Fruit fly (Drosophila melanogaster): ENCODE data around the gene jvl.

jvl gene

DNA sequence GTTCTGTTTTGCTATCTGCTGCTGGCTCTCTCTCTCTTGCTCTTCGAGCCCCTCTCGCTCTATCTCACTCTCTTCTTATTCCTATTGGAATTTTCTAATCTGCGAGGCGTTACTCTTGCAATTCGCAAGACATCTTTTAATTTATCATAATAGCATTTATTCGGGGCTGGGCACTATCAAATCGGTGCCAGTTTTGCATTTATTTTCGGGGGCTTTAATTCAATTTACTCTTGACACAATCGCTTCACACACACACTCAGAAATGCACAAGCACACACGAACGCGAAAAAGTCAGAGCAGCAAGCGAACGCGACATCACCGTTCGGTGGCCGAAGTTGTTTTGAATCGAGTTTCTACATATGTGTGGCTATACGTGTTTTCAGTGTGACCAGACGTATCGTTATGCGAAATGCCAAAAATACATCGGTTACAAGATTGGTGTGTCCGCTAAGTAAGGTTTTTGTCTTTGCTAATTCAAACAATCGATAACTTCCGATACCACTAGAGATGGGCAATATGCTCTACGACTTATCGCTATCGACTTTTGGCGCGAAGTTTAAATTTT lies 44.4 kb upstream of the jvl start, which contains the start of gene Meltrin (continued):
- TF ChIP-seq vfl (GFP tag; optimal IDR thresholded peaks at IDR 0.05): peak; percentile 54
- TF ChIP-seq wor (GFP tag; IDR thresholded peaks at IDR 0.05): no peak
- TF ChIP-seq CG16863 (GFP tag; optimal IDR thresholded peaks at IDR 0.05): no peak
- TF ChIP-seq Hmr (GFP tag; optimal IDR thresholded peaks at IDR 0.05): peak; percentile 92
- peak; percentile 9 for TF ChIP-seq pnt (GFP tag; optimal IDR thresholded peaks at IDR 0.05)
- TF ChIP-seq Rfx (GFP tag; IDR thresholded peaks at IDR 0.05): no peak
- no peak for TF ChIP-seq CG34422 (GFP tag; IDR thresholded peaks at IDR 0.05)
- TF ChIP-seq ken (GFP tag; IDR thresholded peaks at IDR 0.05): no peak
- TF ChIP-seq Nf-YC (tag; optimal IDR thresholded peaks at IDR 0.05): peak; percentile 79
- no peak for TF ChIP-seq ap (GFP tag; IDR thresholded peaks at IDR 0.05)
- TF ChIP-seq NC2β (GFP tag; optimal IDR thresholded peaks at IDR 0.05): no peak
- no peak for TF ChIP-seq CG10462 (GFP tag; optimal IDR thresholded peaks at IDR 0.05)
- TF ChIP-seq dimm (GFP tag; IDR thresholded peaks at IDR 0.05): no peak
- TF ChIP-seq gsb (GFP tag; IDR thresholded peaks at IDR 0.05): no peak
- peak; percentile 43 for TF ChIP-seq CG10209 (GFP tag; optimal IDR thresholded peaks at IDR 0.05)
- no peak for TF ChIP-seq Dref (GFP tag; IDR thresholded peaks at IDR 0.05)
- peak; percentile 35 for TF ChIP-seq CG12942 (GFP tag; optimal IDR thresholded peaks at IDR 0.05)
- TF ChIP-seq CG4617 (GFP tag; optimal IDR thresholded peaks at IDR 0.05; ENCODE audit: borderline replicate concordance): no peak
- no peak for TF ChIP-seq ro (GFP tag; IDR thresholded peaks at IDR 0.05)
- peak; percentile 60 for TF ChIP-seq Nf-YB (GFP tag; optimal IDR thresholded peaks at IDR 0.05)
- TF ChIP-seq CHES-1-like (GFP tag; optimal IDR thresholded peaks at IDR 0.05): peak; percentile 48
- TF ChIP-seq bigmax (GFP tag; optimal IDR thresholded peaks at IDR 0.05): peak; percentile 13
- peak; percentile 3 for TF ChIP-seq bab2 (GFP tag; optimal IDR thresholded peaks at IDR 0.05)
- no peak for TF ChIP-seq TFAM (GFP tag; optimal IDR thresholded peaks at IDR 0.05)
- no peak for TF ChIP-seq Optix (GFP tag; IDR thresholded peaks at IDR 0.05)
- no peak for TF ChIP-seq CG14014 (GFP tag; IDR thresholded peaks at IDR 0.05)
- peak; percentile 55 for TF ChIP-seq onecut (GFP tag; IDR thresholded peaks at IDR 0.05)
- TF ChIP-seq CG8359 (GFP tag; optimal IDR thresholded peaks at IDR 0.05; ENCODE audit: borderline replicate concordance): no peak
- no peak for TF ChIP-seq trh (GFP tag; optimal IDR thresholded peaks at IDR 0.05)
- TF ChIP-seq CG11093 (GFP tag; IDR thresholded peaks at IDR 0.05): no peak
- peak; percentile 4 for TF ChIP-seq CG6765 (GFP tag; optimal IDR thresholded peaks at IDR 0.05)
- TF ChIP-seq Bdp1 (GFP tag; optimal IDR thresholded peaks at IDR 0.05): peak; percentile 42
- no peak for TF ChIP-seq chm (GFP tag; IDR thresholded peaks at IDR 0.05)
- TF ChIP-seq CG14050 (GFP tag; IDR thresholded peaks at IDR 0.05): no peak
- peak; percentile 97 for TF ChIP-seq gfzf (GFP tag; optimal IDR thresholded peaks at IDR 0.05)
- peak; percentile 71 for TF ChIP-seq CG11398 (GFP tag; optimal IDR thresholded peaks at IDR 0.05)
- no peak for TF ChIP-seq slbo (GFP tag; IDR thresholded peaks at IDR 0.05)
- no peak for TF ChIP-seq C15 (GFP tag; IDR thresholded peaks at IDR 0.05)
- no peak for TF ChIP-seq CG32767 (GFP tag; IDR thresholded peaks at IDR 0.05)
- no peak for TF ChIP-seq tin (GFP tag; optimal IDR thresholded peaks at IDR 0.05)
- peak; percentile 64 for TF ChIP-seq CG7745 (tag; optimal IDR thresholded peaks at IDR 0.05)
- TF ChIP-seq cato (GFP tag; optimal IDR thresholded peaks at IDR 0.05; ENCODE audit: borderline replicate concordance): no peak
- peak; percentile 6 for TF ChIP-seq CG30403 (GFP tag; optimal IDR thresholded peaks at IDR 0.05)
- TF ChIP-seq lmd (GFP tag; IDR thresholded peaks at IDR 0.05): no peak
- TF ChIP-seq CG34224 (GFP tag; IDR thresholded peaks at IDR 0.05; ENCODE audit: partially characterized antibody): no peak
- TF ChIP-seq HLH54F (GFP tag; optimal IDR thresholded peaks at IDR 0.05): peak; percentile 20
- TF ChIP-seq stc (GFP tag; IDR thresholded peaks at IDR 0.05): no peak
- peak; percentile 36 for TF ChIP-seq NC2α (GFP tag; optimal IDR thresholded peaks at IDR 0.05)
- peak; percentile 47 for TF ChIP-seq CG2202 (tag; optimal IDR thresholded peaks at IDR 0.05)
- no peak for TF ChIP-seq CG9437 (GFP tag; optimal IDR thresholded peaks at IDR 0.05)
- no peak for TF ChIP-seq CG17612 (GFP tag; IDR thresholded peaks at IDR 0.05)
- peak; percentile 67 to 96 for TF ChIP-seq insv (GFP tag; optimal IDR thresholded peaks at IDR 0.05)

All from whole organism, embryonic.